8 worm cellular contexts compared by ENCODE assay signal in genomic region chrIII:9528824-9529223, ce11.
TF ChIP-seq lines count a peak whose summit lies in the region.

Gene ZK1098.2 (plus strand): TSS chrIII:9529159.

TF ChIP-seq in whole organism, L1 larva, 84 proteins besides CTCF, POLR2A, EP300 and RAD21 (continues in another document):
- peak in 1 of 3 experiments; percentile 42 for TF ChIP-seq dpl-1 (GFP tag; optimal IDR thresholded peaks at IDR 0.05; lab: Kevin White, UChicago)
- peak; percentile 46 for TF ChIP-seq blmp-1 (tag; optimal IDR thresholded peaks at IDR 0.05; lab: Kevin White, UChicago)
- no peak for TF ChIP-seq pag-3 (tag; optimal IDR thresholded peaks at IDR 0.05; lab: Kevin White, UChicago; ENCODE audit: borderline replicate concordance, insufficient read depth)
- no peak for TF ChIP-seq mab-9 (GFP tag; IDR thresholded peaks at IDR 0.05; lab: Robert Waterston, UW)
- no peak for TF ChIP-seq aly-2 (tag; optimal IDR thresholded peaks at IDR 0.05; lab: Kevin White, UChicago)
- TF ChIP-seq nhr-85 (tag; lab: Kevin White, UChicago): no peak
- no peak for TF ChIP-seq nhr-76 (tag; optimal IDR thresholded peaks at IDR 0.05; lab: Kevin White, UChicago)
- no peak for TF ChIP-seq unc-130 (tag; optimal IDR thresholded peaks at IDR 0.05; lab: Kevin White, UChicago)
- TF ChIP-seq hlh-17 (GFP tag; optimal IDR thresholded peaks at IDR 0.05; lab: Kevin White, UChicago; ENCODE audit: borderline replicate concordance): no peak
- TF ChIP-seq egl-27 (tag; optimal IDR thresholded peaks at IDR 0.05; lab: Kevin White, UChicago): no peak
- no peak for TF ChIP-seq nhr-11 (tag; optimal IDR thresholded peaks at IDR 0.05; lab: Kevin White, UChicago)

TF ChIP-seq in whole organism, L2 larva, 48 proteins besides CTCF, POLR2A, EP300 and RAD21:
- TF ChIP-seq lsy-2 (tag; optimal IDR thresholded peaks at IDR 0.05; lab: Kevin White, UChicago) (peak in 1 of 2 experiments; percentile 56), C34F6.9 (tag; optimal IDR thresholded peaks at IDR 0.05; lab: Kevin White, UChicago) (peak; percentile 48), crh-2 (tag; optimal IDR thresholded peaks at IDR 0.05; lab: Kevin White, UChicago) (peak; percentile 60), unc-55 (GFP tag; optimal IDR thresholded peaks at IDR 0.05; lab: Kevin White, UChicago) (peak; percentile 31), ZK546.5 (tag; optimal IDR thresholded peaks at IDR 0.05; lab: Kevin White, UChicago) (no peak), F13H6.1 (tag; optimal IDR thresholded peaks at IDR 0.05; lab: Kevin White, UChicago) (no peak)

TF ChIP-seq in whole organism, L3 larva, 47 proteins besides CTCF, POLR2A, EP300 and RAD21:
- peak; percentile 69 for TF ChIP-seq pha-4 (tag; optimal IDR thresholded peaks at IDR 0.05; lab: Kevin White, UChicago)
- peak; percentile 34 for TF ChIP-seq nfya-1 (tag; optimal IDR thresholded peaks at IDR 0.05; lab: Kevin White, UChicago; ENCODE audit: insufficient read depth)
- TF ChIP-seq pqm-1 (tag; optimal IDR thresholded peaks at IDR 0.05; lab: Kevin White, UChicago): no peak

TF ChIP-seq in whole organism, L4 larva, 104 proteins besides CTCF, POLR2A, EP300 and RAD21 (continues in another document):
- no peak for TF ChIP-seq zfp-3 (GFP tag; conservative IDR thresholded peaks at IDR 0.05; lab: Robert Waterston, UW)
- no peak for TF ChIP-seq nhr-102 (tag; optimal IDR thresholded peaks at IDR 0.05; lab: Kevin White, UChicago)
- TF ChIP-seq dmd-8 (GFP tag; IDR thresholded peaks at IDR 0.05; lab: Robert Waterston, UW): no peak
- TF ChIP-seq mep-1 (tag; optimal IDR thresholded peaks at IDR 0.05; lab: Kevin White, UChicago): peak; percentile 11
- TF ChIP-seq mes-2 (tag; optimal IDR thresholded peaks at IDR 0.05; lab: Kevin White, UChicago; ENCODE audit: poor library complexity, severe bottlenecking): peak; percentile 51
- no peak for TF ChIP-seq attf-4 (tag; optimal IDR thresholded peaks at IDR 0.05; lab: Kevin White, UChicago)
- no peak for TF ChIP-seq duxl-1 (tag; optimal IDR thresholded peaks at IDR 0.05; lab: Kevin White, UChicago; ENCODE audit: poor library complexity)
- TF ChIP-seq hif-1 (tag; optimal IDR thresholded peaks at IDR 0.05; lab: Kevin White, UChicago): peak in 1 of 2 experiments; percentile 50
- TF ChIP-seq nhr-48 (tag; optimal IDR thresholded peaks at IDR 0.05; lab: Kevin White, UChicago): no peak
- peak; percentile 18 for TF ChIP-seq dve-1 (tag; optimal IDR thresholded peaks at IDR 0.05; lab: Kevin White, UChicago; ENCODE audit: insufficient read depth)
- TF ChIP-seq nhr-25 (tag; optimal IDR thresholded peaks at IDR 0.05; lab: Kevin White, UChicago; ENCODE audit: borderline replicate concordance, insufficient read depth): no peak
- peak in 1 of 2 experiments; percentile 62 for TF ChIP-seq lsy-2 (tag; optimal IDR thresholded peaks at IDR 0.05; lab: Kevin White, UChicago)
- peak; percentile 37 for TF ChIP-seq dpl-1 (GFP tag; optimal IDR thresholded peaks at IDR 0.05; lab: Kevin White, UChicago)

TF ChIP-seq in whole organism, late embryonic, 69 proteins besides CTCF, POLR2A, EP300 and RAD21:
- TF ChIP-seq ceh-48 (tag; optimal IDR thresholded peaks at IDR 0.05; lab: Kevin White, UChicago): peak; percentile 76
- TF ChIP-seq ceh-6 (GFP tag; optimal IDR thresholded peaks at IDR 0.05; lab: Kevin White, UChicago): no peak

TF ChIP-seq in whole organism, midembryonic, 9 proteins besides CTCF, POLR2A, EP300 and RAD21:
- TF ChIP-seq tab-1 (GFP tag; IDR thresholded peaks at IDR 0.05; lab: Robert Waterston, UW): no peak
- peak; percentile 38; the same call in 1 of the 2 replicates for TF ChIP-seq T22C8.4 (GFP tag; IDR thresholded peaks at IDR 0.05; lab: Robert Waterston, UW)

TF ChIP-seq in whole organism, mixed stage, embryonic, 35 proteins besides CTCF, POLR2A, EP300 and RAD21:
- TF ChIP-seq nhr-2 (tag; optimal IDR thresholded peaks at IDR 0.05; lab: Kevin White, UChicago) (no peak), mep-1 (tag; optimal IDR thresholded peaks at IDR 0.05; lab: Kevin White, UChicago) (peak; percentile 49), ceh-39 (tag; optimal IDR thresholded peaks at IDR 0.05; lab: Kevin White, UChicago) (no peak), ham-2 (GFP tag; optimal IDR thresholded peaks at IDR 0.05; lab: Kevin White, UChicago) (peak; percentile 42), nhr-12 (tag; optimal IDR thresholded peaks at IDR 0.05; lab: Kevin White, UChicago) (no peak), ceh-83 (GFP tag; optimal IDR thresholded peaks at IDR 0.05; lab: Kevin White, UChicago) (no peak), mls-2 (tag; optimal IDR thresholded peaks at IDR 0.05; lab: Kevin White, UChicago) (no peak), cnd-1 (tag; optimal IDR thresholded peaks at IDR 0.05; lab: Kevin White, UChicago) (no peak), unc-120 (tag; optimal IDR thresholded peaks at IDR 0.05; lab: Kevin White, UChicago; ENCODE audit: poor library complexity, severe bottlenecking) (no peak), lin-13 (tag; optimal IDR thresholded peaks at IDR 0.05; lab: Kevin White, UChicago) (peak; percentile 24), ztf-11 (tag; optimal IDR thresholded peaks at IDR 0.05; lab: Kevin White, UChicago) (no peak), tbx-8 (GFP tag; optimal IDR thresholded peaks at IDR 0.05; lab: Kevin White, UChicago) (no peak), ces-1 (GFP tag; optimal IDR thresholded peaks at IDR 0.05; lab: Kevin White, UChicago) (peak; percentile 40), elt-1 (tag; optimal IDR thresholded peaks at IDR 0.05; lab: Kevin White, UChicago; ENCODE audit: borderline replicate concordance, insufficient read depth) (no peak), lsy-2 (tag; optimal IDR thresholded peaks at IDR 0.05; lab: Kevin White, UChicago) (no peak), M03D4.4 (tag; optimal IDR thresholded peaks at IDR 0.05; lab: Kevin White, UChicago) (peak; percentile 33), hlh-1 (tag; optimal IDR thresholded peaks at IDR 0.05; lab: Kevin White, UChicago) (no peak), drap-1 (GFP tag; optimal IDR thresholded peaks at IDR 0.05; lab: Kevin White, UChicago) (no peak), elt-3 (tag; optimal IDR thresholded peaks at IDR 0.05; lab: Kevin White, UChicago) (no peak)

TF ChIP-seq in whole organism, young adult, 124 proteins besides CTCF, POLR2A, EP300 and RAD21:
- peak; percentile 61 for TF ChIP-seq attf-5 (GFP tag; optimal IDR thresholded peaks at IDR 0.05; lab: Kevin White, UChicago)
- peak in 1 of 3 experiments; percentile 49 for TF ChIP-seq lin-35 (GFP tag; optimal IDR thresholded peaks at IDR 0.05; lab: Kevin White, UChicago)
- TF ChIP-seq nfya-1 (tag; optimal IDR thresholded peaks at IDR 0.05; lab: Kevin White, UChicago; ENCODE audit: borderline replicate concordance, insufficient read depth): no peak
- peak; percentile 64 for TF ChIP-seq F23B12.7 (tag; optimal IDR thresholded peaks at IDR 0.05; lab: Kevin White, UChicago; ENCODE audit: insufficient read depth)
- peak; percentile 20 for TF ChIP-seq ztf-18 (tag; optimal IDR thresholded peaks at IDR 0.05; lab: Kevin White, UChicago)
- 0 out of 2 replicates have a peak, but pooled peaks have one; percentile 13 for TF ChIP-seq egl-44 (GFP tag; IDR thresholded peaks at IDR 0.05; lab: Robert Waterston, UW)
- peak; percentile 77 to 92 for TF ChIP-seq let-607 (tag; optimal IDR thresholded peaks at IDR 0.05; lab: Kevin White, UChicago)
- TF ChIP-seq let-526 (GFP tag; IDR thresholded peaks at IDR 0.05; lab: Robert Waterston, UW): no peak
- no peak for TF ChIP-seq ceh-58 (GFP tag; IDR thresholded peaks at IDR 0.05; lab: Robert Waterston, UW)
TF ChIP-seq in whole organism, young adult: peak in this region for 6.
